Fruit fly (Drosophila melanogaster): ENCODE measurements around the gene Pbp45.

The Pbp45 gene

dm6 chr3R:15839294-15839693 lies at the start of gene Pbp45:
Gene Pbp45, minus strand, starts transcription at chr3R:15839515.
- TF ChIP-seq CG8119 (GFP tag; IDR thresholded peaks at IDR 0.05) (no peak), CG34406 (GFP tag; optimal IDR thresholded peaks at IDR 0.05) (no peak), spab (GFP tag; optimal IDR thresholded peaks at IDR 0.05) (no peak), Sox14 (GFP tag; optimal IDR thresholded peaks at IDR 0.05) (no peak), Ets96B (tag; optimal IDR thresholded peaks at IDR 0.05) (no peak), fd85E (GFP tag; optimal IDR thresholded peaks at IDR 0.05) (no peak), CG16779 (tag; optimal IDR thresholded peaks at IDR 0.05) (no peak), CG6792 (GFP tag; optimal IDR thresholded peaks at IDR 0.05) (no peak), CG6276 (GFP tag; optimal IDR thresholded peaks at IDR 0.05) (no peak), fkh (GFP tag; optimal IDR thresholded peaks at IDR 0.05) (no peak), CG11294 (GFP tag; IDR thresholded peaks at IDR 0.05) (no peak), CG3032 (tag; optimal IDR thresholded peaks at IDR 0.05) (no peak), dac (GFP tag; optimal IDR thresholded peaks at IDR 0.05) (no peak), Ets21C (GFP tag; optimal IDR thresholded peaks at IDR 0.05) (no peak), esn (GFP tag; optimal IDR thresholded peaks at IDR 0.05) (no peak), CG31627 (GFP tag; optimal IDR thresholded peaks at IDR 0.05) (no peak), CG7368 (GFP tag; optimal IDR thresholded peaks at IDR 0.05) (no peak), salr (GFP tag; optimal IDR thresholded peaks at IDR 0.05) (no peak), Sox15 (GFP tag; optimal IDR thresholded peaks at IDR 0.05) (no peak), Eip93F (GFP tag; optimal IDR thresholded peaks at IDR 0.05) (no peak)

- TF ChIP-seq Ets96B (tag; optimal IDR thresholded peaks at IDR 0.05) (no peak), CG9139 (GFP tag; optimal IDR thresholded peaks at IDR 0.05) (no peak), CG4318 (GFP tag; optimal IDR thresholded peaks at IDR 0.05) (no peak), Hr39 (GFP tag; optimal IDR thresholded peaks at IDR 0.05) (no peak), CG10669 (GFP tag; optimal IDR thresholded peaks at IDR 0.05) (no peak), CG1621 (tag; optimal IDR thresholded peaks at IDR 0.05) (no peak), CG15336 (GFP tag; IDR thresholded peaks at IDR 0.05) (no peak)
These were observed 36.3 kb upstream of the Pbp45 start, which contains the start of gene CG31183 for dm6 chr3R:15875611-15876010. Gene CG31183, minus strand, starts transcription at chr3R:15875939.

dm6 chr3R:15872829-15873440 lies 33.6 kb upstream of the Pbp45 start:
- TF ChIP-seq Smox (GFP tag; optimal IDR thresholded peaks at IDR 0.05) (no peak), ss (GFP tag; optimal IDR thresholded peaks at IDR 0.05) (no peak), fkh (GFP tag; optimal IDR thresholded peaks at IDR 0.05) (no peak)

dm6 chr3R:15859896-15860295 lies 20.6 kb upstream of the Pbp45 start, which contains the start of gene CG9632:
Gene CG9632, plus strand, starts transcription at chr3R:15860196.
- TF ChIP-seq Smox (GFP tag; optimal IDR thresholded peaks at IDR 0.05) (no peak), CG34406 (GFP tag; optimal IDR thresholded peaks at IDR 0.05) (no peak), CG4318 (GFP tag; optimal IDR thresholded peaks at IDR 0.05) (no peak), dac (GFP tag; optimal IDR thresholded peaks at IDR 0.05) (no peak), CG6808 (GFP tag; optimal IDR thresholded peaks at IDR 0.05) (no peak), topi (GFP tag; optimal IDR thresholded peaks at IDR 0.05) (no peak), pdm3 (GFP tag; optimal IDR thresholded peaks at IDR 0.05) (no peak), CG8632 (GFP tag; optimal IDR thresholded peaks at IDR 0.05) (no peak), CG6163 (GFP tag; IDR thresholded peaks at IDR 0.05) (no peak), CG9139 (GFP tag; optimal IDR thresholded peaks at IDR 0.05) (no peak), CG3919 (GFP tag; optimal IDR thresholded peaks at IDR 0.05) (no peak), CG11762 (GFP tag; optimal IDR thresholded peaks at IDR 0.05; ENCODE audit: insufficient read depth) (no peak), Hr38 (GFP tag; optimal IDR thresholded peaks at IDR 0.05) (no peak), CG16779 (tag; optimal IDR thresholded peaks at IDR 0.05) (no peak), eg (GFP tag; IDR thresholded peaks at IDR 0.05) (no peak), Sox15 (GFP tag; optimal IDR thresholded peaks at IDR 0.05) (no peak), Hr4 (GFP tag; optimal IDR thresholded peaks at IDR 0.05) (no peak), cyc (GFP tag; optimal IDR thresholded peaks at IDR 0.05) (no peak), CG32006 (GFP tag; optimal IDR thresholded peaks at IDR 0.05) (no peak)
